Fruit fly (Drosophila melanogaster): ENCODE results near the gene Mps1.

The Mps1 gene

DNA sequence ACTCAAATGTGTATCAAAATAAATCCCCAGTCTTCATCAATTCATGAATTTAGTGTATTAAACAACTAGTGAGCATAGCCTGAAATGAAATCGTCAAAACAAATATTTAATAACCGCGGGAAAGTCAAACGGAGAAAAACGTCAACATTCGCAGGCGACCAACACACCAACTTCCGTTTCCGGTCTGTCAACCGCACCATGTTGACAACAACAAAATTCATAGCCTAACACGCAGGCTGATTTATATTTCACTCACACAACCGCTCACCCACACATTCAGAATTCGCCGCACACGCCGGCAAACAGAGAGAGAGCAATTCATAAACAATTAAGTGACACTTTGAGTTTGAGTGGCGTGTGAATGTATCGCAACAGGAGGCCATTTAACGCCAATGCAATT lies 16.0 kb upstream of the Mps1 start (continued):
- TF ChIP-seq Sox102F (GFP tag; optimal IDR thresholded peaks at IDR 0.05) (no peak), cas (GFP tag; IDR thresholded peaks at IDR 0.05) (no peak), tgo (GFP tag; IDR thresholded peaks at IDR 0.05) (no peak), z (GFP tag; IDR thresholded peaks at IDR 0.05) (no peak), H2.0 (GFP tag; IDR thresholded peaks at IDR 0.05) (no peak), D19A (tag; optimal IDR thresholded peaks at IDR 0.05) (no peak), Dll (GFP tag; IDR thresholded peaks at IDR 0.05; ENCODE audit: partially characterized antibody) (no peak), CG17802 (tag; optimal IDR thresholded peaks at IDR 0.05) (no peak), ac (GFP tag; optimal IDR thresholded peaks at IDR 0.05) (peak; percentile 60), CG10462 (GFP tag; optimal IDR thresholded peaks at IDR 0.05) (no peak), pfk (GFP tag; optimal IDR thresholded peaks at IDR 0.05) (no peak), CG6791 (GFP tag; IDR thresholded peaks at IDR 0.05; ENCODE audit: partially characterized antibody) (no peak), CG17612 (GFP tag; IDR thresholded peaks at IDR 0.05) (no peak), Stat92E (GFP tag; optimal IDR thresholded peaks at IDR 0.05) (no peak), Doc2 (GFP tag; IDR thresholded peaks at IDR 0.05) (no peak), Ptx1 (GFP tag; IDR thresholded peaks at IDR 0.05) (no peak), GATAe (GFP tag; conservative IDR thresholded peaks at IDR 0.05) (no peak), lov (optimal IDR thresholded peaks at IDR 0.05) (no peak), lov (GFP tag; IDR thresholded peaks at IDR 0.05) (peak; percentile 77; the same call in 2 of the 3 replicates), CG17328 (GFP tag; IDR thresholded peaks at IDR 0.05) (peak; percentile 52), Aef1 (GFP tag; IDR thresholded peaks at IDR 0.05) (no peak), CG17359 (tag; optimal IDR thresholded peaks at IDR 0.05) (peak; percentile 10), Meics (GFP tag; optimal IDR thresholded peaks at IDR 0.05) (no peak), Adf1 (GFP tag; IDR thresholded peaks at IDR 0.05) (no peak), slou (GFP tag; optimal IDR thresholded peaks at IDR 0.05) (no peak), CG4424 (GFP tag; optimal IDR thresholded peaks at IDR 0.05) (no peak), pzg (GFP tag; optimal IDR thresholded peaks at IDR 0.05) (no peak), sim (GFP tag; IDR thresholded peaks at IDR 0.05) (peak; percentile 77), CG2875 (GFP tag; optimal IDR thresholded peaks at IDR 0.05) (peak; percentile 50), grn (GFP tag; optimal IDR thresholded peaks at IDR 0.05) (no peak), mirr (GFP tag; optimal IDR thresholded peaks at IDR 0.05) (no peak), CG10959 (GFP tag; IDR thresholded peaks at IDR 0.05) (no peak), grau (tag; optimal IDR thresholded peaks at IDR 0.05) (no peak), peb (GFP tag; IDR thresholded peaks at IDR 0.05) (no peak), Myb (GFP tag; optimal IDR thresholded peaks at IDR 0.05) (no peak), CG15011 (GFP tag; optimal IDR thresholded peaks at IDR 0.05) (no peak), CG12219 (GFP tag; optimal IDR thresholded peaks at IDR 0.05) (peak; percentile 65), CG6813 (GFP tag; optimal IDR thresholded peaks at IDR 0.05) (peak; percentile 17), CG8924 (tag; optimal IDR thresholded peaks at IDR 0.05) (no peak), ttk (GFP tag; IDR thresholded peaks at IDR 0.05) (no peak), CG5245 (GFP tag; optimal IDR thresholded peaks at IDR 0.05) (no peak), Mrtf (GFP tag; IDR thresholded peaks at IDR 0.05) (no peak), CG10321 (GFP tag; IDR thresholded peaks at IDR 0.05) (no peak), Camta (GFP tag; optimal IDR thresholded peaks at IDR 0.05) (no peak), CG7786 (GFP tag; optimal IDR thresholded peaks at IDR 0.05) (no peak), CG10431 (GFP tag; optimal IDR thresholded peaks at IDR 0.05) (peak; percentile 27), cg (GFP tag; optimal IDR thresholded peaks at IDR 0.05) (peak; percentile 48), CG4854 (GFP tag; optimal IDR thresholded peaks at IDR 0.05) (no peak), MBD-R2 (GFP tag; IDR thresholded peaks at IDR 0.05) (no peak), CG3995 (GFP tag; optimal IDR thresholded peaks at IDR 0.05) (no peak), CG15696 (tag; optimal IDR thresholded peaks at IDR 0.05) (no peak), gt (GFP tag; IDR thresholded peaks at IDR 0.05) (no peak), CG8478 (optimal IDR thresholded peaks at IDR 0.05) (no peak)
